Worm (Caenorhabditis elegans): Measurements from ENCODE around the gene ztf-14.

DNA sequence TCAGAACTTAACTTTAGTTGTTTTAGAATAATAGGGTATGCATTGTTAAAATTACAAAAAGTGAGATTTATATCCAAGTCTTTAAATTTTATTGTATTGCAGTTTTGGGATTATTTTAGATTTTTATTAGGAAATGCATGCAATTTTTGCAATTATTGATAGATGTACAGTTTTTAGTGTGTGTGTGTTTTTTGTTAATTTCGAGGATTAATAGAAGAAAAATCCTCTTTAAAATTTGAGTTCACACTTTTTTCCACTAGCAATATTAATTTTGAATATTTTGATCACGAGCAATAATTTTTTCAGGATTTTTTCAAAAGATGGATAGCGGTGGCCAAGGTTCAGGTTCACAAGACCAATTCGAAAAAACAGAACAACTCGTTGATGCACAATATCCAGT lies 48.0 kb upstream of the ztf-14 start, which contains the start of gene jmjd-3.2:
- no peak for TF ChIP-seq pag-3 (tag; optimal IDR thresholded peaks at IDR 0.05; ENCODE audit: borderline replicate concordance)
- no peak for TF ChIP-seq ceh-22 (tag; optimal IDR thresholded peaks at IDR 0.05)
- no peak for TF ChIP-seq hlh-30 (tag; optimal IDR thresholded peaks at IDR 0.05; ENCODE audit: insufficient read depth)
- no peak for TF ChIP-seq ama-1 (optimal IDR thresholded peaks at IDR 0.05)
- TF ChIP-seq dve-1 (tag; optimal IDR thresholded peaks at IDR 0.05): no peak
- TF ChIP-seq ets-4 (tag; optimal IDR thresholded peaks at IDR 0.05): no peak

Measured in whole organism, late embryonic.